Worm (Caenorhabditis elegans): ENCODE measurements around the gene rml-1.

The rml-1 gene

ce11 chrIII:13768074-13768662 is at the start of gene rml-1:
Gene rml-1, minus strand, starts transcription at chrIII:13768092.
- TF ChIP-seq hsf-1 (GFP tag; IDR thresholded peaks at IDR 0.05) (0 out of 2 replicates have a peak, but pooled peaks have one; percentile 58), unc-62 (GFP tag; optimal IDR thresholded peaks at IDR 0.05) (no peak), snpc-3.4 (tag; optimal IDR thresholded peaks at IDR 0.05) (peak; percentile 51), nfya-1 (tag; optimal IDR thresholded peaks at IDR 0.05; ENCODE audit: borderline replicate concordance, insufficient read depth) (no peak), mel-28 (tag; optimal IDR thresholded peaks at IDR 0.05; ENCODE audit: borderline replicate concordance) (no peak), Y53G8AR.9 (GFP tag; conservative IDR thresholded peaks at IDR 0.05) (peak; percentile 37; the same call in 1 of the 2 replicates), aptf-2 (GFP tag; conservative IDR thresholded peaks at IDR 0.05) (no peak), Y56A3A.18 (GFP tag; IDR thresholded peaks at IDR 0.05) (0 out of 2 replicates have a peak, but pooled peaks have one; percentile 18), F57C9.4 (tag; optimal IDR thresholded peaks at IDR 0.05) (no peak), cebp-1 (GFP tag; IDR thresholded peaks at IDR 0.05) (no peak), cebp-1 (tag; optimal IDR thresholded peaks at IDR 0.05) (no peak), egl-18 (GFP tag; IDR thresholded peaks at IDR 0.05) (no peak), snpc-1.1 (tag; optimal IDR thresholded peaks at IDR 0.05; ENCODE audit: insufficient read depth) (peak; percentile 9), Y79H2A.3 (GFP tag; conservative IDR thresholded peaks at IDR 0.05) (no peak), tbp1 (GFP tag; optimal IDR thresholded peaks at IDR 0.05) (no peak), dpl-1 (GFP tag; optimal IDR thresholded peaks at IDR 0.05) (peak; percentile 46), mxl-1 (tag; optimal IDR thresholded peaks at IDR 0.05) (no peak), F49E8.2 (tag; optimal IDR thresholded peaks at IDR 0.05; ENCODE audit: insufficient read depth) (peak; percentile 81), tbx-9 (tag; optimal IDR thresholded peaks at IDR 0.05; ENCODE audit: borderline replicate concordance) (no peak), ceh-91 (GFP tag; IDR thresholded peaks at IDR 0.05) (0 out of 2 replicates have a peak, but pooled peaks have one; percentile 23), madf-10 (tag; optimal IDR thresholded peaks at IDR 0.05) (no peak), atf-7 (tag; optimal IDR thresholded peaks at IDR 0.05) (no peak), fkh-3 (tag; optimal IDR thresholded peaks at IDR 0.05) (no peak), F37B4.10 (GFP tag; IDR thresholded peaks at IDR 0.05) (no peak), nhr-179 (tag; optimal IDR thresholded peaks at IDR 0.05) (no peak), ztf-25 (GFP tag; IDR thresholded peaks at IDR 0.05) (no peak), rpc-1 (optimal IDR thresholded peaks at IDR 0.05) (no peak), rpc-1 (tag; optimal IDR thresholded peaks at IDR 0.05) (no peak), madf-6 (GFP tag; IDR thresholded peaks at IDR 0.05) (peak; percentile 47; the same call in 1 of the 2 replicates), lsl-1 (GFP tag; optimal IDR thresholded peaks at IDR 0.05) (peak; percentile 21), nhr-80 (tag; optimal IDR thresholded peaks at IDR 0.05) (no peak), ceh-79 (tag; optimal IDR thresholded peaks at IDR 0.05) (no peak), ama-1 (optimal IDR thresholded peaks at IDR 0.05) (no peak), ama-1 (GFP tag; optimal IDR thresholded peaks at IDR 0.05) (peak in 1 of 2 experiments; percentile 65), lin-26 (GFP tag; IDR thresholded peaks at IDR 0.05) (no peak), ceh-100 (GFP tag; IDR thresholded peaks at IDR 0.05) (no peak), egrh-3 (GFP tag; IDR thresholded peaks at IDR 0.05) (no peak), B0261.1 (tag; optimal IDR thresholded peaks at IDR 0.05) (no peak), hrde-1 (tag; optimal IDR thresholded peaks at IDR 0.05; ENCODE audit: borderline replicate concordance) (peak; percentile 47), F33H1.4 (GFP tag; IDR thresholded peaks at IDR 0.05) (peak; percentile 76), efl-1 (GFP tag; optimal IDR thresholded peaks at IDR 0.05) (peak; percentile 66), ztf-28 (GFP tag; IDR thresholded peaks at IDR 0.05) (no peak), F22D6.2 (tag; optimal IDR thresholded peaks at IDR 0.05) (no peak), xnd-1 (tag; optimal IDR thresholded peaks at IDR 0.05) (peak; percentile 34), Y67H2A.10 (GFP tag; conservative IDR thresholded peaks at IDR 0.05) (no peak), unc-130 (GFP tag; optimal IDR thresholded peaks at IDR 0.05) (no peak), D2030.7 (GFP tag; IDR thresholded peaks at IDR 0.05) (no peak; the same call in 1 of the 2 replicates), attf-6 (GFP tag; IDR thresholded peaks at IDR 0.05) (no peak), lsy-27 (tag; optimal IDR thresholded peaks at IDR 0.05; ENCODE audit: borderline replicate concordance, insufficient read depth) (no peak)
